Worm (Caenorhabditis elegans): Measurements from ENCODE around the gene frpr-14.

ce11 chrII:691550-691949, 40.8 kb downstream of the frpr-14 start, which contains the start of gene T02H6.3:
- no peak for TF ChIP-seq ztf-4 (tag; optimal IDR thresholded peaks at IDR 0.05)
- TF ChIP-seq nhr-237 (tag; optimal IDR thresholded peaks at IDR 0.05), result no peak
- TF ChIP-seq lin-39 (tag; optimal IDR thresholded peaks at IDR 0.05), result no peak
- TF ChIP-seq unc-39 (tag; optimal IDR thresholded peaks at IDR 0.05), result no peak
- TF ChIP-seq nhr-11 (tag; optimal IDR thresholded peaks at IDR 0.05), result no peak
- TF ChIP-seq skn-1 (tag; optimal IDR thresholded peaks at IDR 0.05), result no peak
- TF ChIP-seq ama-1 (optimal IDR thresholded peaks at IDR 0.05), result no peak
- no peak for TF ChIP-seq nhr-12 (tag; optimal IDR thresholded peaks at IDR 0.05)

Data from whole organism, L3 larva.